Worm (Caenorhabditis elegans): ENCODE data around the gene gtap-2.
A peak's percentile ranks its signal among the peaks of the same experiment; 100 is the strongest.

Gene gtap-2

DNA sequence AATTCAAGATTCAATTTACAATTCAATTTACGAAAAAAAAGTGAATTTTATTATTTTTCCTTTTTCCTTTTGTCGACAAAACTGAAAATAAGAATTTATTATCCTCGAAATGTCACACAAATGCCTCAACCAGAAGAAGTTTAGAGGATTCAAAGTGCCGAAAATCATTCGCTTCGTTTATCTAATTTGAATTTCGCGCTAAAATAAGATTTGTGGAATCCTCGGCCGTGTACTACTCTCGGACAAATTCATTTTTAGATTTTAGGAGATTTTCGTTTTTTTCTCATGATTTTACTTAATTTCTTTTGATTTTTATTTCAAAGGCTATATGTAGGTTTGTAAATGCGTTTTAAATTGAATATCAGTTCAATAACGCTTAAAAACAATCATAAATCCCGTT, 40.3 kb downstream of the gtap-2 start:
- TF ChIP-seq lin-13 (tag; optimal IDR thresholded peaks at IDR 0.05) (no peak), ceh-43 (GFP tag; optimal IDR thresholded peaks at IDR 0.05) (no peak), elt-3 (tag; optimal IDR thresholded peaks at IDR 0.05) (no peak), nhr-237 (tag; optimal IDR thresholded peaks at IDR 0.05) (no peak), hlh-1 (tag; optimal IDR thresholded peaks at IDR 0.05) (no peak), mab-5 (tag; optimal IDR thresholded peaks at IDR 0.05) (no peak), drap-1 (GFP tag; optimal IDR thresholded peaks at IDR 0.05) (no peak), lin-32 (GFP tag; optimal IDR thresholded peaks at IDR 0.05) (no peak), sem-2 (GFP tag; optimal IDR thresholded peaks at IDR 0.05) (no peak), lsy-2 (tag; optimal IDR thresholded peaks at IDR 0.05) (no peak), cnd-1 (tag; optimal IDR thresholded peaks at IDR 0.05) (no peak), snpc-4 (tag; optimal IDR thresholded peaks at IDR 0.05) (no peak), ceh-83 (GFP tag; optimal IDR thresholded peaks at IDR 0.05) (no peak), tbx-8 (GFP tag; optimal IDR thresholded peaks at IDR 0.05) (no peak)

DNA sequence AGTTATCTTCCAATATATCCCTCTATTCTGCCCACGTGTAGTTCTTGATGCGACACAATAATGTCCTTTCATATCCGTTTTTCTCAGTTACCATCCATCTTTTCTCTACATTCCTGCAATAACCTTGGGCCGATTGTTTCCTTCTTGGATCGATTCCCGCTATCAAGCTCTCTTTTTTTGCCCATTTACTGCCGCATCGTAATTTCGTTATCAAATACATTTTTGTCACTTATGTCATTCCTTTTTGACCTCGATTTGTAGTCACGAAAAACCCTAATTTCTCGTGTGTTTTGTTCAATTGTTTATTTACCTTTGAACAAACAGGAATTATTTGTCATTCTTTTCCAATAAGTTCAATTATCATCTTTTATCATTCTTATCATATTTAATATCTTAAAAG, 41.6 kb downstream of the gtap-2 start:
- TF ChIP-seq ham-2 (GFP tag; optimal IDR thresholded peaks at IDR 0.05) (no peak), nhr-12 (tag; optimal IDR thresholded peaks at IDR 0.05) (no peak), ceh-83 (GFP tag; optimal IDR thresholded peaks at IDR 0.05) (no peak), ceh-43 (GFP tag; optimal IDR thresholded peaks at IDR 0.05) (no peak), snpc-4 (tag; optimal IDR thresholded peaks at IDR 0.05) (no peak), mls-2 (tag; optimal IDR thresholded peaks at IDR 0.05) (no peak), unc-62 (GFP tag; optimal IDR thresholded peaks at IDR 0.05) (no peak), lin-13 (tag; optimal IDR thresholded peaks at IDR 0.05) (no peak), unc-120 (tag; optimal IDR thresholded peaks at IDR 0.05; ENCODE audit: poor library complexity, severe bottlenecking) (no peak), blmp-1 (tag; optimal IDR thresholded peaks at IDR 0.05) (no peak), sem-2 (GFP tag; optimal IDR thresholded peaks at IDR 0.05) (no peak), elt-1 (tag; optimal IDR thresholded peaks at IDR 0.05; ENCODE audit: borderline replicate concordance, insufficient read depth) (no peak), nhr-76 (tag; optimal IDR thresholded peaks at IDR 0.05) (no peak), hlh-1 (tag; optimal IDR thresholded peaks at IDR 0.05) (no peak), pha-4 (tag; optimal IDR thresholded peaks at IDR 0.05) (no peak), unc-39 (tag; optimal IDR thresholded peaks at IDR 0.05) (no peak), mab-5 (tag; optimal IDR thresholded peaks at IDR 0.05) (no peak), cnd-1 (tag; optimal IDR thresholded peaks at IDR 0.05) (no peak), ztf-11 (tag; optimal IDR thresholded peaks at IDR 0.05) (no peak)

DNA sequence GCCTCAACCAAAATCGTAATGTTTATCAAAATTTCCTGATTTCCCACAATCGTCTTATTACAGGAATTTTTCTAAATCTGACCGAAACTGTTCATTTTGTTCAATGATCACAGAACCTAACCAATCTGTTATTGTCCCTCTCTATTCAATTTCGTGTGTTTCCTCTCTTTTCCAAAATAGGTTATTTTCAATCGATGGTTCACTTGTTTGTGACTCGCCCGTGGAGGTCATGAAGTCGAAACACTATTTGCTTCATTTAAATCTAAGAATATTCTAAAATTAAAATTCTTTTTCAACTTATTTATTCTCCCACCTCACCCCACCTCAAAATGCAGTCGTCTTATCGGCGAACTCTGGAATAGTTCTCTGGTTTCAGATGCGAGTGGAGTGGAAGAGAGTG, 42.5 kb downstream of the gtap-2 start:
- TF ChIP-seq blmp-1 (tag; optimal IDR thresholded peaks at IDR 0.05) (no peak), ztf-11 (tag; optimal IDR thresholded peaks at IDR 0.05) (no peak), elt-1 (tag; optimal IDR thresholded peaks at IDR 0.05; ENCODE audit: borderline replicate concordance, insufficient read depth) (no peak), nhr-28 (tag; optimal IDR thresholded peaks at IDR 0.05) (no peak), ceh-39 (tag; optimal IDR thresholded peaks at IDR 0.05) (no peak), lsy-2 (tag; optimal IDR thresholded peaks at IDR 0.05) (no peak), ceh-43 (GFP tag; optimal IDR thresholded peaks at IDR 0.05) (no peak), sem-2 (GFP tag; optimal IDR thresholded peaks at IDR 0.05) (no peak), nhr-237 (tag; optimal IDR thresholded peaks at IDR 0.05) (no peak), hlh-1 (tag; optimal IDR thresholded peaks at IDR 0.05) (no peak)

DNA sequence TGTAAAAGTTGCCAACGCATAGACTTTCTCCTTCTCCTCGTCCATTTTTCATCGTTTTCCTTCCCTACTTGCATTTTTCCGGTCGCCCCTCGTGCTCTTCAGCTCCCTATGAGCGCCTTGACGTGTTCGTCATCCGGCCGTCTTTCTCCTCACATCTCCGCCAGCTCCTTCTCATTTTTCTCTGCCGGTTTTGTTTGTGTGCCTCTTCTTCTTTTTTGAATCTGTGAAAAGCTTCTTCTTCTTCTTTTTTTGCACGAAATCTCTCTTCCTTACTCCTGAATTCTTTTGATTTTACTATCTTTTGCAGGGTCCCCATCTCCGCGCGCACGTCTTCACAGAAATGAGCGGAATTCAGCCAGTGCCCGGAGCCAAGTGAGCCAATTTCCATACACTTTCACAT, 43.2 kb downstream of the gtap-2 start, which contains the start of gene K11H3.3:
Gene K11H3.3, plus strand, starts transcription at position 308 of the 400 bp plus-strand sequence.
- TF ChIP-seq mab-5 (tag; optimal IDR thresholded peaks at IDR 0.05) (no peak), flh-1 (GFP tag; optimal IDR thresholded peaks at IDR 0.05) (no peak), nhr-12 (tag; optimal IDR thresholded peaks at IDR 0.05) (no peak)

ce11 chrIII:9853667-9854620, 45.6 kb downstream of the gtap-2 start:
- TF ChIP-seq sptf-1 (tag; optimal IDR thresholded peaks at IDR 0.05) (peak; percentile 1), ceh-43 (GFP tag; optimal IDR thresholded peaks at IDR 0.05) (peak; percentile 75), zip-8 (tag; optimal IDR thresholded peaks at IDR 0.05) (no peak)

All from whole organism, mixed stage, embryonic.